Worm (Caenorhabditis elegans): ENCODE results near the gene nep-13.

Gene nep-13

ce11 chrII:3267815-3268214 lies 14.6 kb upstream of the nep-13 start (continued):
- no peak for TF ChIP-seq repo-1 (tag; optimal IDR thresholded peaks at IDR 0.05)
- peak; percentile 48 for TF ChIP-seq hmg-1.2 (GFP tag; IDR thresholded peaks at IDR 0.05)
- no peak for TF ChIP-seq akir-1 (GFP tag; optimal IDR thresholded peaks at IDR 0.05)
- peak; percentile 80 for TF ChIP-seq B0261.1 (tag; optimal IDR thresholded peaks at IDR 0.05)
- no peak for TF ChIP-seq F37B4.10 (GFP tag; IDR thresholded peaks at IDR 0.05)
- no peak for TF ChIP-seq B0336.3 (GFP tag; IDR thresholded peaks at IDR 0.05)
- TF ChIP-seq lsl-1 (GFP tag; optimal IDR thresholded peaks at IDR 0.05), result peak; percentile 24
- TF ChIP-seq xnd-1 (tag; optimal IDR thresholded peaks at IDR 0.05), result no peak

- TF ChIP-seq madf-8 (GFP tag; conservative IDR thresholded peaks at IDR 0.05), result no peak
- TF ChIP-seq pbrm-1 (GFP tag; IDR thresholded peaks at IDR 0.05), result no peak
- TF ChIP-seq T26A5.8 (tag; optimal IDR thresholded peaks at IDR 0.05), result no peak
- no peak for TF ChIP-seq B0336.3 (GFP tag; IDR thresholded peaks at IDR 0.05)
- TF ChIP-seq let-526 (GFP tag; IDR thresholded peaks at IDR 0.05), result no peak
- no peak for TF ChIP-seq F57C9.4 (tag; optimal IDR thresholded peaks at IDR 0.05)
- no peak for TF ChIP-seq sea-2 (GFP tag; IDR thresholded peaks at IDR 0.05)
- no peak for TF ChIP-seq ceh-58 (GFP tag; IDR thresholded peaks at IDR 0.05)
- TF ChIP-seq ekl-4 (GFP tag; IDR thresholded peaks at IDR 0.05), result no peak
- TF ChIP-seq K11D2.4 (GFP tag; IDR thresholded peaks at IDR 0.05), result no peak
- no peak for TF ChIP-seq ztf-18 (tag; optimal IDR thresholded peaks at IDR 0.05)
- no peak for TF ChIP-seq somi-1 (GFP tag; optimal IDR thresholded peaks at IDR 0.05)
- no peak for TF ChIP-seq ceh-91 (GFP tag; IDR thresholded peaks at IDR 0.05)
- no peak for TF ChIP-seq rcor-1 (GFP tag; IDR thresholded peaks at IDR 0.05)
- TF ChIP-seq nhr-179 (tag; optimal IDR thresholded peaks at IDR 0.05), result no peak
- TF ChIP-seq athp-1 (tag; optimal IDR thresholded peaks at IDR 0.05), result no peak
Observed at ce11 chrII:3270598-3270997, 11.9 kb upstream of the nep-13 start.

ce11 chrII:3274923-3275322 lies 7.5 kb upstream of the nep-13 start, which contains the start of gene F02E11.3:
F02E11.3 (minus strand) TSS chrII:3275023.
- TF ChIP-seq ztf-3 (GFP tag; optimal IDR thresholded peaks at IDR 0.05) (no peak), zfh-2 (GFP tag; conservative IDR thresholded peaks at IDR 0.05) (0 out of 2 replicates have a peak, but pooled peaks have one; percentile 43)

- TF ChIP-seq unc-130 (GFP tag; optimal IDR thresholded peaks at IDR 0.05) (no peak), zfh-2 (GFP tag; conservative IDR thresholded peaks at IDR 0.05) (no peak), ccch-3 (GFP tag; optimal IDR thresholded peaks at IDR 0.05) (no peak), nhr-27 (tag; optimal IDR thresholded peaks at IDR 0.05) (no peak), egl-18 (GFP tag; IDR thresholded peaks at IDR 0.05) (no peak), mes-4 (tag; optimal IDR thresholded peaks at IDR 0.05) (no peak), egl-44 (GFP tag; IDR thresholded peaks at IDR 0.05) (no peak), cebp-2 (GFP tag; IDR thresholded peaks at IDR 0.05) (no peak), lir-1 (GFP tag; conservative IDR thresholded peaks at IDR 0.05) (no peak)
Observed at ce11 chrII:3277686-3278085, 4.8 kb upstream of the nep-13 start, which contains the start of gene F02E11.4. F02E11.4 (minus strand) TSS chrII:3277786.

- TF ChIP-seq ztf-6 (GFP tag; IDR thresholded peaks at IDR 0.05), result no peak
- no peak for TF ChIP-seq B0019.2 (GFP tag; conservative IDR thresholded peaks at IDR 0.05)
- TF ChIP-seq Y95B8A.8 (GFP tag; IDR thresholded peaks at IDR 0.05), result no peak
- no peak for TF ChIP-seq cebp-1 (GFP tag; IDR thresholded peaks at IDR 0.05)
- no peak for TF ChIP-seq cebp-1 (tag; optimal IDR thresholded peaks at IDR 0.05)
- TF ChIP-seq let-607 (tag; optimal IDR thresholded peaks at IDR 0.05), result no peak
- no peak for TF ChIP-seq ceh-40 (GFP tag; IDR thresholded peaks at IDR 0.05)
- no peak for TF ChIP-seq aptf-3 (GFP tag; IDR thresholded peaks at IDR 0.05)
- TF ChIP-seq hsf-1 (GFP tag; IDR thresholded peaks at IDR 0.05), result no peak
- TF ChIP-seq Y56A3A.18 (GFP tag; IDR thresholded peaks at IDR 0.05), result no peak
- no peak for TF ChIP-seq efl-1 (GFP tag; optimal IDR thresholded peaks at IDR 0.05)
- TF ChIP-seq egl-44 (GFP tag; IDR thresholded peaks at IDR 0.05), result no peak
- no peak for TF ChIP-seq snpc-1.3 (tag; optimal IDR thresholded peaks at IDR 0.05; ENCODE audit: insufficient read depth)
Observed at ce11 chrII:3278634-3279033, 3.8 kb upstream of the nep-13 start, which contains the start of gene wht-4. wht-4 (plus strand) TSS chrII:3278934.
